Worm (Caenorhabditis elegans) whole organism, mixed stage, embryonic: ENCODE measurements around the gene E01G4.3.
A peak's percentile ranks its signal among the peaks of the same experiment; 100 is the strongest.

ENCODE experiments used
- M03D4.4 ChIP-seq: sonication (generic microtip); optimal IDR thresholded peaks from 2 replicates; lab custom pipeline; 2017; ENCODE audit warnings: mild to moderate bottlenecking, missing genetic modification characterization, missing compliant biosample characterization
- bed-3 ChIP-seq: fragments of 200-800 bp; sonication (Bioruptor generic); optimal IDR thresholded peaks from 3 replicates; lab custom pipeline; 2018; ENCODE audit warnings: mild to moderate bottlenecking, missing genetic modification characterization, moderate library complexity, missing compliant biosample characterization
- ceh-39 ChIP-seq: fragments of 150-350 bp; optimal IDR thresholded peaks from 2 replicates; lab custom pipeline; 2014; ENCODE audit warnings: missing biosample characterization, missing genetic modification characterization
- ceh-83 ChIP-seq: fragments of 200-800 bp; sonication (Bioruptor generic); optimal IDR thresholded peaks from 2 replicates; lab custom pipeline; 2018; ENCODE audit warnings: mild to moderate bottlenecking, missing genetic modification characterization, missing compliant biosample characterization
- ces-1 ChIP-seq: fragments of 150-350 bp; optimal IDR thresholded peaks from 2 replicates; lab custom pipeline; 2014; ENCODE audit warnings: missing biosample characterization, missing genetic modification reagents, missing genetic modification characterization
- cnd-1 ChIP-seq: fragments of 200-800 bp; sonication (Bioruptor generic); optimal IDR thresholded peaks from 2 replicates; lab custom pipeline; 2018; ENCODE audit warnings: mild to moderate bottlenecking, missing genetic modification characterization, missing compliant biosample characterization
- drap-1 ChIP-seq: fragments of 200-800 bp; sonication (Bioruptor generic); optimal IDR thresholded peaks from 3 replicates; lab custom pipeline; 2018; ENCODE audit warnings: mild to moderate bottlenecking, missing genetic modification characterization, missing compliant biosample characterization
- elt-1 ChIP-seq: sonication (generic microtip); optimal IDR thresholded peaks from 2 replicates; lab custom pipeline; 2017; ENCODE audit warnings: missing genetic modification characterization, mild to moderate bottlenecking, missing compliant biosample characterization, antibody characterized with exemption, moderate library complexity, borderline replicate concordance; ENCODE audit not compliant: insufficient read depth
- elt-3 ChIP-seq: fragments of 150-350 bp; optimal IDR thresholded peaks from 2 replicates; lab custom pipeline; 2014; ENCODE audit warnings: missing biosample characterization, missing genetic modification characterization
- flh-1 ChIP-seq: fragments of 200-800 bp; sonication (Bioruptor generic); optimal IDR thresholded peaks from 2 replicates; lab custom pipeline; 2018; ENCODE audit warnings: mild to moderate bottlenecking, missing genetic modification characterization, moderate library complexity, missing compliant biosample characterization
- hlh-1 ChIP-seq: fragments of 150-350 bp; optimal IDR thresholded peaks from 2 replicates; lab custom pipeline; 2014; ENCODE audit warnings: missing biosample characterization, missing genetic modification reagents, missing genetic modification characterization
- lin-13 ChIP-seq: fragments of 150-350 bp; optimal IDR thresholded peaks from 2 replicates; lab custom pipeline; 2014; ENCODE audit warnings: missing biosample characterization, missing genetic modification characterization
- lin-32 ChIP-seq: fragments of 200-800 bp; sonication (Bioruptor generic); optimal IDR thresholded peaks from 2 replicates; lab custom pipeline; 2018; ENCODE audit warnings: mild to moderate bottlenecking, missing genetic modification characterization, missing compliant biosample characterization
- lsy-2 ChIP-seq: fragments of 150-350 bp; optimal IDR thresholded peaks from 2 replicates; lab custom pipeline; 2014; ENCODE audit warnings: missing biosample characterization, missing genetic modification characterization
- mab-5 ChIP-seq: fragments of 150-350 bp; optimal IDR thresholded peaks from 2 replicates; lab custom pipeline; 2014; ENCODE audit warnings: missing biosample characterization, missing genetic modification characterization
- mep-1 ChIP-seq: fragments of 150-350 bp; optimal IDR thresholded peaks from 2 replicates; lab custom pipeline; 2017; ENCODE audit warnings: missing biosample characterization, missing genetic modification reagents, missing genetic modification characterization, inconsistent platforms
- mls-2 ChIP-seq: sonication (generic microtip); optimal IDR thresholded peaks from 2 replicates; lab custom pipeline; 2016; ENCODE audit warnings: mild to moderate bottlenecking, missing genetic modification characterization, moderate library complexity, missing compliant biosample characterization
- nhr-12 ChIP-seq: fragments of 150-350 bp; optimal IDR thresholded peaks from 2 replicates; lab custom pipeline; 2014; ENCODE audit warnings: missing biosample characterization, missing genetic modification characterization
- nhr-2 ChIP-seq: fragments of 150-350 bp; optimal IDR thresholded peaks from 2 replicates; lab custom pipeline; 2014; ENCODE audit warnings: missing biosample characterization, missing genetic modification characterization
- nhr-28 ChIP-seq: fragments of 150-350 bp; optimal IDR thresholded peaks from 2 replicates; lab custom pipeline; 2014; ENCODE audit warnings: missing biosample characterization, missing genetic modification characterization
- pha-4 ChIP-seq: fragments of 150-350 bp; optimal IDR thresholded peaks from 2 replicates; lab custom pipeline; 2018; ENCODE audit warnings: missing biosample characterization, missing genetic modification reagents, missing genetic modification characterization
- sem-2 ChIP-seq: fragments of 200-800 bp; sonication (Bioruptor generic); optimal IDR thresholded peaks from 2 replicates; lab custom pipeline; 2018; ENCODE audit warnings: mild to moderate bottlenecking, missing genetic modification characterization, missing compliant biosample characterization
- snpc-4 ChIP-seq: fragments of 150-350 bp; optimal IDR thresholded peaks from 2 replicates; lab custom pipeline; 2014; ENCODE audit warnings: missing biosample characterization, missing genetic modification characterization
- sptf-1 ChIP-seq: sonication (generic microtip); optimal IDR thresholded peaks from 2 replicates; lab custom pipeline; 2017; ENCODE audit warnings: mild to moderate bottlenecking, missing genetic modification characterization, moderate library complexity, missing compliant biosample characterization
- tbx-8 ChIP-seq: fragments of 200-800 bp; sonication (Bioruptor generic); optimal IDR thresholded peaks from 2 replicates; lab custom pipeline; 2018; ENCODE audit warnings: mild to moderate bottlenecking, missing genetic modification characterization, moderate library complexity, missing compliant biosample characterization
- unc-120 ChIP-seq: sonication (generic microtip); optimal IDR thresholded peaks from 2 replicates; lab custom pipeline; 2017; ENCODE audit warnings: missing genetic modification characterization, missing compliant biosample characterization; ENCODE audit not compliant: poor library complexity, severe bottlenecking
- unc-62 ChIP-seq: fragments of 150-350 bp; optimal IDR thresholded peaks from 2 replicates; lab custom pipeline; 2014; ENCODE audit warnings: missing biosample characterization, missing genetic modification reagents, missing genetic modification characterization
- zip-8 ChIP-seq: fragments of 150-350 bp; optimal IDR thresholded peaks from 2 replicates; lab custom pipeline; 2014; ENCODE audit warnings: missing biosample characterization, missing genetic modification characterization
- ztf-11 ChIP-seq: fragments of 150-350 bp; optimal IDR thresholded peaks from 2 replicates; lab custom pipeline; 2014; ENCODE audit warnings: missing biosample characterization, missing genetic modification characterization

Gene E01G4.3

DNA sequence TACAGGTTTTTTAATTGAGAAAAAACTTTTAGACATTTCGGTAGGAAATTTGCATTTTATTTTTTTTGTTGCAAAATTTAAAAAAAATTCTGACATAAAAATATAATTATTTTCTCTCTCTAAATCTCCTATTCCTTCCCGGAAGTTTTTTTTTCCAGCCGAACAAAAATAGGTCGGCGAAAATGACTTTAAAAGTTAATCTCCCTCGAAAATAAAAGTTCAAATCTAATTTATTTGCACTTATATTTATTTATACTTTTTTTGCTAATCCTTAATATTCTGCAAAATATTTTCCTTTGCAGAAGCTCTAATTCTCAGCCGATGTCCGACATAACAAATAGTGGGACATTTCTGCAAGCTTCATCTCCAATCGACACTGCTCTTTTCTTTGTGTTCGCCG, 32.2 kb upstream of the E01G4.3 start, which contains the start of gene F45H10.5:
Gene F45H10.5, plus strand, starts transcription at position 301 of the 400 bp plus-strand sequence.
- TF ChIP-seq bed-3 (GFP tag; lab: Kevin White, UChicago): no peak
- TF ChIP-seq mls-2 (tag; lab: Kevin White, UChicago): no peak
- no peak for TF ChIP-seq elt-3 (tag; lab: Kevin White, UChicago)
- TF ChIP-seq ceh-83: no peak
- TF ChIP-seq mab-5 (tag; lab: Kevin White, UChicago): no peak
- TF ChIP-seq M03D4.4: no peak
- no peak for TF ChIP-seq snpc-4 (tag; lab: Kevin White, UChicago)
- no peak for TF ChIP-seq drap-1 (GFP tag; lab: Kevin White, UChicago)
- TF ChIP-seq elt-1 (tag; lab: Kevin White, UChicago): no peak
- TF ChIP-seq lin-13 (tag; lab: Kevin White, UChicago): no peak
- no peak for TF ChIP-seq unc-62 (GFP tag; lab: Kevin White, UChicago)
- no peak for TF ChIP-seq zip-8 (tag; lab: Kevin White, UChicago)
- TF ChIP-seq mep-1 (tag; lab: Kevin White, UChicago): no peak
- no peak for TF ChIP-seq nhr-28 (tag; lab: Kevin White, UChicago)
- TF ChIP-seq unc-120 (tag; lab: Kevin White, UChicago): no peak
- TF ChIP-seq ceh-39: no peak
- TF ChIP-seq, all 35 proteins: peak for 0

DNA sequence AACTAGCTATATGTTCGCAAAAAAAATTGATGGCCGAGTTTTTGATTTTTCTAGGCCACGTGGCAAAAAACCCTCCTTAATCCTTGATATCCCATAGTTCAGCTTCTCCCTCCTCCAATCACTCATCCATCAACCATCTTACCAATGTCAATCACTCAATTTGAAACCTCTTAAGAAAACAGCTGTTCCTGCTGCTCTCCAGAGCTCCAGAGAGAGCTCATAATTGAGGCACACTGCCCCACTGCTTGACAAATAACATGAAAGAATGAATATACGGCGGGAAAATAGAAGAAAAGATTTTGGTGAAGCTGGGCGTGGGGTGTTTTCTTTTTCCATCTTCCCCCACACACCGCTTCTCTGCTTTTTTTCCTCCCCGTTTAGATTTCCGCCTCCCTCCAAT, 31.2 kb upstream of the E01G4.3 start:
- TF ChIP-seq M03D4.4 (no peak), nhr-2 (no peak), ceh-39 (no peak), tbx-8 (GFP tag; lab: Kevin White, UChicago) (no peak), sem-2 (GFP tag; lab: Kevin White, UChicago) (no peak), hlh-1 (tag; lab: Kevin White, UChicago) (peak; percentile 91), nhr-12 (no peak), sptf-1 (no peak), flh-1 (GFP tag; lab: Kevin White, UChicago) (no peak), snpc-4 (tag; lab: Kevin White, UChicago) (no peak), lsy-2 (tag; lab: Kevin White, UChicago) (no peak), unc-62 (GFP tag; lab: Kevin White, UChicago) (peak; percentile 99), unc-120 (tag; lab: Kevin White, UChicago) (no peak), pha-4 (no peak), mab-5 (tag; lab: Kevin White, UChicago) (no peak)

DNA sequence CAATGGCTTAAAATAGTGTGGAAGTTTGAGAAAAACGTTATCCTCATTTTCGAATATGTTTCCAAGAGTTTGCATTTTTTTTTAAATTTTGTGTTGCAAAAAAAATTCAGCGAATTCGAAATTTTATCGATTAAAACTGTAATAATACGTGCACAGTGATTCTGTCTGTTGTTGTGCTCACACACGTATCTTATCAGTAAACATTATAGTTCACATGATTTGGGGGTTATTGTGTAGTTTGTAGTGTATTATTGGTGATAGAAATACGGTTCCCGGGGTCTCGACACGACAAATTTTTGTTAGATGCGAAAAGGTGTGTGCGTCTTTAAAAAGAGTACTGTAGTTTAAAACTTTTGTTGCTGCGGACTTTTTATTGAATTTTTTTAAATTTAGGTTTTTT, 26.3 kb upstream of the E01G4.3 start, which contains the start of gene drr-1:
Gene drr-1, minus strand, starts transcription at position 183 of the 400 bp plus-strand sequence.
- TF ChIP-seq cnd-1 (tag; lab: Kevin White, UChicago) (no peak), nhr-2 (no peak), ztf-11 (tag; lab: Kevin White, UChicago) (no peak), tbx-8 (GFP tag; lab: Kevin White, UChicago) (no peak), mab-5 (tag; lab: Kevin White, UChicago) (no peak), zip-8 (tag; lab: Kevin White, UChicago) (no peak), mep-1 (tag; lab: Kevin White, UChicago) (no peak)

DNA sequence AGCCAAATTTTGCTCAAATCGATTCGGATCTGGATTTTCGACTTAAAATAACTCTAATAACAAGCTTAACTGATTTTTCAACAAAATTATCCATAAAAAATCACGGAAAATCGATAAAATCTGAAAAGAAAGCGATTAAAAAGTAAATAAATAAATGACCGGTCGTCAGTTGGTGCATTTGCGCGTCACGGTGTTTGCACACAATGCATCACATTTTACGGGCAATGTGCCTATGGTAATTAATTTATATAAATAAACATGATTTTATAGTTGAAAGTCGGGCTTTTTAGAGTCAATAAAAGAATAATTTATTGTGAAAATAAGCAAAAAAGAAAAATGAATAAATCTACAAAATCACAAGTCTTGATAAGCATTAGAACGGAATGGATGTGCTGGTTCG, 25.4 kb upstream of the E01G4.3 start:
- TF ChIP-seq lin-32 (GFP tag; lab: Kevin White, UChicago) (no peak), lin-13 (tag; lab: Kevin White, UChicago) (peak; percentile 3), ceh-39 (no peak), sem-2 (GFP tag; lab: Kevin White, UChicago) (no peak), pha-4 (peak; percentile 19), lsy-2 (tag; lab: Kevin White, UChicago) (peak; percentile 54), sptf-1 (no peak), M03D4.4 (no peak), mep-1 (tag; lab: Kevin White, UChicago) (peak; percentile 48), hlh-1 (tag; lab: Kevin White, UChicago) (no peak), unc-120 (tag; lab: Kevin White, UChicago) (no peak), ces-1 (GFP tag; lab: Kevin White, UChicago) (peak; percentile 92)

DNA sequence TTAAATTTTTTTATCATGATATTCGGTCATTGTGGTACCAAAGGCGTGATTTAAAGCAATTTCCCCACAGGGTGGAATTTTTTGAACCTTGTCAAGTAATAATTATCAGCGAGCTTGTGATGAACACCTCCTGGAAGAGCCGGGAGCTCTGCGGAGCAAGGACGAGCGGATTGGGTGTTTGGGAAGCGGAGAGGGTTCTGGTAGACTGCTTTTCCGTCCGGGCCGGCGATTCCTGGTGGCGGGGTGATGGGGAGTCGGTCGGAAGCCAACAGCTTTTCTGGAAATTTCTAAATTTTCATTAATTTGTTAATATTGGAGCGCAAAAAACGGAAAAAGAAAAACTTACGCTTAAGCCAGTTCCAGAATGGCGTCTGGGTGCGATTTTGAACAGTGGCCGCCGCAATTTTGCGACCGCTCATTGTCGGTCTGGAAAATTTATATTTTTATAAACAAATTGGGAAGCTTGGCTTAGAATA, 24.8 kb upstream of the E01G4.3 start, which contains the start of gene ndua-7:
Gene ndua-7, minus strand, starts transcription at position 426 of the 476 bp plus-strand sequence.
- TF ChIP-seq mls-2 (tag; lab: Kevin White, UChicago): no peak
- no peak for TF ChIP-seq elt-1 (tag; lab: Kevin White, UChicago)
- TF ChIP-seq cnd-1 (tag; lab: Kevin White, UChicago): no peak
- TF ChIP-seq zip-8 (tag; lab: Kevin White, UChicago): no peak
- no peak for TF ChIP-seq ces-1 (GFP tag; lab: Kevin White, UChicago)
- TF ChIP-seq nhr-2: no peak
- no peak for TF ChIP-seq flh-1 (GFP tag; lab: Kevin White, UChicago)
- TF ChIP-seq unc-120 (tag; lab: Kevin White, UChicago): no peak
- no peak for TF ChIP-seq lsy-2 (tag; lab: Kevin White, UChicago)
- no peak for TF ChIP-seq M03D4.4
- no peak for TF ChIP-seq snpc-4 (tag; lab: Kevin White, UChicago)
- TF ChIP-seq hlh-1 (tag; lab: Kevin White, UChicago): no peak
- TF ChIP-seq lin-13 (tag; lab: Kevin White, UChicago): no peak
- TF ChIP-seq nhr-28 (tag; lab: Kevin White, UChicago): no peak
- TF ChIP-seq drap-1 (GFP tag; lab: Kevin White, UChicago): no peak
- TF ChIP-seq nhr-12: no peak
- TF ChIP-seq, all 35 proteins: peak for 0
